Fruit fly (Drosophila melanogaster) Kc167 (cell line): Measurements from ENCODE around the gene CG14722.

ENCODE experiments used
- Sin3A ChIP-seq: fragments of >200 bp; optimal IDR thresholded peaks from 2 replicates; lab custom pipeline; 2018; ENCODE audit warnings: missing external identifiers
- h ChIP-seq: fragments of >200 bp; optimal IDR thresholded peaks from 3 replicates; lab custom pipeline; 2018; ENCODE audit warnings: missing external identifiers
- psq ChIP-seq: fragments of >200 bp; optimal IDR thresholded peaks from 2 replicates; lab custom pipeline; 2017; ENCODE audit warnings: missing external identifiers

DNA sequence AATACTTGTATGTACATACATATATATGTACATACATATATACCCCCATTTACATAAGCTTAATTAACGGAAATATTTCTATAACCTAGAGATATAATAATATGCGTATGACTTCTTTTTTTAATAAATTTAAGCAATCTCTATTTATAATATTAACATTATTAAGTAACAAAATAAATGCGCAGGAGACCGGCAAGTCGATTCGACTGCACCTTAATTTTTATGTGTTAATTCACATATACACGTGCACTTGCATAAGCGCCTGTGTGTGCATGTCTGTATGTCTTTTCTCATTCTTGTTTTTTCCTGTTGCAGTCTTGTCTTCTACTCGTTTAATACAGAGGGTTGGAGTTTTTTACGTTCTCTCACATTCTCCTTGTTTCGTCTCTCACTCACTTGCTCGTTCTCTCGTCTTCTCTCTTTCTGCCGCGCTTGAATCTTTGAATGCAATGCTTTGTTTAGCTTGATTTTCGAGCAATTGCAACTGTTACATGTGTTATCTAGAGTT is 38.5 kb downstream of the CG14722 start:
- no peak for TF ChIP-seq Sin3A
- no peak for TF ChIP-seq psq (lab: Kevin White, UChicago)
- no peak for TF ChIP-seq h (lab: Kevin White, UChicago)
